Worm (Caenorhabditis elegans): Measurements from ENCODE around the gene B0454.6.

DNA sequence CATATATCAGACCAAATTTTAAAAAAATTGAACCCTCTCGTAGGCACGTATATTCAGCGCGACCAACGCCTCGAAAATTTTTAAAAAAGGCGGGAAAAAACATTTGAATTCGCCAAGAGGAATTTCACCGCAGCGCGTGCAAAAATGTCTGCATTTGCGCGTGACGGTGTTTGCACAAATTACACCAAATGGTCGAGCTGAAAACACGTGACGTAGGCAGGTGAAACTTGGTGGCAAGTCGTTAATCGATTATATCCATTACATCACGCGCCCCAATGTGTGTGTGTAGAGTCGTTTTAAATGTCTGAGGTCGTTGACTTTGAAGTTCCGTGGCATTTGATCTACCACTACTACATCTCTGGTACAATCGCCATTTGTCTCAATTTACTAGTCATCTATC, 18.1 kb downstream of the B0454.6 start, which contains the start of gene sri-31:
- no peak for TF ChIP-seq him-1 (tag; optimal IDR thresholded peaks at IDR 0.05)
- no peak for TF ChIP-seq W03F9.2 (tag; optimal IDR thresholded peaks at IDR 0.05)
